Fruit fly (Drosophila melanogaster): Measurements from ENCODE around the gene PpD6.

DNA sequence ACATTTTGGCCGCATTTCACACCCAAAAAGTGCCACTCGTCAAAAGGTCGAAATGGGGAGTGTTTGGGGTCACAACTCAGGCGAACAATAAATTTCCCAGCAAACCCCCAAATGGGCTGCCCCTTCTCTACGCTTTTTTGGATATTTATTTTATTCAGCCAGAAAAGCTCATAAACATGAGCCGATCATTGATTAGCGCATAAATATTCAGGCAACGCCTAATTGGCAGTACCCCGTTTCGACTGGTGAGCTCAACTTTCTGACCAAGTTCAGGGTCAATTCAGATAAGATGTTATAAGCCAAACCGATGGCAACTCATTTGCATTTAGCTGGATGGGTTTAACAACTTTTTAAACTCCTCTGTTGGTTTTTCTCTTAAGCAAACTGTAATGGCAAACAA, 10.1 kb downstream of the PpD6 start:
- TF ChIP-seq CG8478 (optimal IDR thresholded peaks at IDR 0.05) (no peak), CTCF (optimal IDR thresholded peaks at IDR 0.05) (no peak)

Data from S2 (cell line).